Worm (Caenorhabditis elegans) whole organism, L1 larva: ENCODE measurements around the gene rps-14.

Source experiments
- efl-3 ChIP-seq: fragments of 200-800 bp; sonication (Bioruptor generic); optimal IDR thresholded peaks from 2 replicates; lab custom pipeline; 2018; ENCODE audit warnings: mild to moderate bottlenecking, missing genetic modification characterization, missing compliant biosample characterization
- fkh-10 ChIP-seq: sonication (generic microtip); optimal IDR thresholded peaks from 2 replicates; lab custom pipeline; 2017; ENCODE audit warnings: missing biosample characterization, missing genetic modification reagents, missing genetic modification characterization
- lin-13 ChIP-seq: fragments of 150-350 bp; optimal IDR thresholded peaks from 2 replicates; lab custom pipeline; 2014; ENCODE audit warnings: missing biosample characterization, missing genetic modification reagents, missing genetic modification characterization
- sptf-1 ChIP-seq: fragments of 150-350 bp; optimal IDR thresholded peaks from 2 replicates; lab custom pipeline; 2014; ENCODE audit warnings: missing biosample characterization, missing genetic modification characterization

ce11 chrIII:7150162-7150561 is 29.2 kb downstream of the rps-14 start:
- TF ChIP-seq efl-3 (GFP tag; lab: Kevin White, UChicago), result no peak
- TF ChIP-seq sptf-1 (tag; lab: Kevin White, UChicago), result no peak
- no peak for TF ChIP-seq fkh-10 (GFP tag; lab: Kevin White, UChicago)
- no peak for TF ChIP-seq lin-13 (GFP tag; lab: Kevin White, UChicago)
